Fruit fly (Drosophila melanogaster): ENCODE measurements around the gene Amnionless.
A peak's percentile ranks its signal among the peaks of the same experiment; 100 is the strongest.

Amnionless gene

DNA sequence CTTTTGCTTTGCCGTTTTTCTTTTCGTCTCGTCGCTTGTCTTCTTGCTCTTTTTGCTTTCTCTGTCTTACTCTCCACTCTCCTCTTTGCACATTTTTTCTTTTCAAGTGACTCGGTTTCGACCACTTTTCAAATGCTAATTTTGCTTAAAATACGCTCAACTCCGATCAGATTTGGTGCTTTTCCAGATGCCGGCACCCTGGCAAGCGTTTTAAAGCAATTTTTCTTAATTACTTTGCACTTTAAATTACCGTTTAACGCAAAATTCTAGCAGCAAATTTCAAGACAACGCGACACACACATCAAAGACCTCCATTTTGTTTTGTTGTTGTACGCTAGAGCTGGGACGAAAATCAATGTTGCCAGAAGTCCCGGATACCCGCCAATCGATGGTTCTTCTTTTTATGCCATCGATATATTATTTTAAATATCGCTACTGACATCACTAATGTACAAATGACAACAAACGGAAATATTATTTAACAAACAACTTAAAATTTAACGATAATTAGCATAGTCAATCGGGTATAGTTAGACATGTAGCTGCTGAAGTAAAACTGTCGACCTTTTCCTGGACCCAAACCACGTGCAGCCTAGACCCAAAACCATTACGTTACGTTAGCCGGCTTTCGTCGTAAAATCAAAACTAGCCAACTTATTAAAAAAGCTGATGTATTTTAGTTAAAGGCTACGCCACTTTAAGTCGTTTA lies 38.3 kb downstream of the Amnionless start, which contains the start of gene kis (continued):
- TF ChIP-seq ap (GFP tag; IDR thresholded peaks at IDR 0.05) (no peak), CG3163 (GFP tag; optimal IDR thresholded peaks at IDR 0.05) (peak; percentile 43), gce (GFP tag; IDR thresholded peaks at IDR 0.05) (no peak), sr (GFP tag; IDR thresholded peaks at IDR 0.05) (no peak), slbo (GFP tag; IDR thresholded peaks at IDR 0.05) (peak; percentile 61), Hr3 (GFP tag; optimal IDR thresholded peaks at IDR 0.05) (peak; percentile 15), cad (GFP tag; optimal IDR thresholded peaks at IDR 0.05) (no peak), vfl (GFP tag; optimal IDR thresholded peaks at IDR 0.05) (peak; percentile 30), CG34224 (GFP tag; IDR thresholded peaks at IDR 0.05; ENCODE audit: partially characterized antibody) (peak; percentile 96), Hr78 (GFP tag; optimal IDR thresholded peaks at IDR 0.05) (peak in 1 of 2 experiments; percentile 59), CG3995 (GFP tag; optimal IDR thresholded peaks at IDR 0.05) (peak; percentile 75), unpg (GFP tag; optimal IDR thresholded peaks at IDR 0.05) (peak; percentile 43), Rx (GFP tag; IDR thresholded peaks at IDR 0.05) (no peak), CTCF (GFP tag; optimal IDR thresholded peaks at IDR 0.05) (peak; percentile 54), h (optimal IDR thresholded peaks at IDR 0.05) (no peak), CG14860 (GFP tag; IDR thresholded peaks at IDR 0.05; ENCODE audit: partially characterized antibody) (peak; percentile 94), toy (GFP tag; IDR thresholded peaks at IDR 0.05) (no peak), z (GFP tag; IDR thresholded peaks at IDR 0.05) (no peak), CG7745 (tag; optimal IDR thresholded peaks at IDR 0.05) (peak; percentile 73), chm (GFP tag; IDR thresholded peaks at IDR 0.05) (0 out of 2 replicates have a peak, but pooled peaks have one; percentile 29), CG30403 (GFP tag; optimal IDR thresholded peaks at IDR 0.05) (peak; percentile 54), Bteb2 (GFP tag; optimal IDR thresholded peaks at IDR 0.05) (peak; percentile 25), Hmx (GFP tag; optimal IDR thresholded peaks at IDR 0.05) (no peak), Dad (GFP tag; optimal IDR thresholded peaks at IDR 0.05) (peak; percentile 43), her (GFP tag; optimal IDR thresholded peaks at IDR 0.05) (peak; percentile 35), CG2129 (GFP tag; IDR thresholded peaks at IDR 0.05; ENCODE audit: partially characterized antibody) (peak; percentile 93), Neu2 (GFP tag; optimal IDR thresholded peaks at IDR 0.05; ENCODE audit: borderline replicate concordance) (no peak), Myb (GFP tag; optimal IDR thresholded peaks at IDR 0.05) (peak; percentile 58), lov (optimal IDR thresholded peaks at IDR 0.05) (no peak), lov (GFP tag; IDR thresholded peaks at IDR 0.05) (0 out of 3 replicates have a peak, but pooled peaks have one; percentile 48), CG10431 (GFP tag; optimal IDR thresholded peaks at IDR 0.05) (peak; percentile 16), br (optimal IDR thresholded peaks at IDR 0.05) (no peak), repo (GFP tag; optimal IDR thresholded peaks at IDR 0.05) (peak; percentile 12), sc (optimal IDR thresholded peaks at IDR 0.05) (no peak), sc (GFP tag; optimal IDR thresholded peaks at IDR 0.05) (no peak), Sry-δ (GFP tag; optimal IDR thresholded peaks at IDR 0.05) (peak; percentile 99), Eip74EF (GFP tag; optimal IDR thresholded peaks at IDR 0.05) (peak in 1 of 2 experiments; percentile 13), eyg (GFP tag; optimal IDR thresholded peaks at IDR 0.05) (peak; percentile 50), otp (GFP tag; IDR thresholded peaks at IDR 0.05) (no peak), H2.0 (GFP tag; IDR thresholded peaks at IDR 0.05) (no peak), CG6791 (GFP tag; IDR thresholded peaks at IDR 0.05; ENCODE audit: partially characterized antibody) (peak; percentile 93), Lpt (GFP tag; optimal IDR thresholded peaks at IDR 0.05) (no peak), D (optimal IDR thresholded peaks at IDR 0.05) (no peak), D (GFP tag; optimal IDR thresholded peaks at IDR 0.05) (no peak), Opbp (GFP tag; IDR thresholded peaks at IDR 0.05; ENCODE audit: partially characterized antibody) (peak; percentile 97), Xbp1 (GFP tag; optimal IDR thresholded peaks at IDR 0.05) (peak; percentile 45), Dek (tag; optimal IDR thresholded peaks at IDR 0.05) (no peak), jigr1 (GFP tag; IDR thresholded peaks at IDR 0.05) (no peak), CG8388 (GFP tag; optimal IDR thresholded peaks at IDR 0.05) (peak; percentile 8), grau (tag; optimal IDR thresholded peaks at IDR 0.05) (peak; percentile 39), CG12299 (tag; optimal IDR thresholded peaks at IDR 0.05) (peak; percentile 40), CG12391 (tag; optimal IDR thresholded peaks at IDR 0.05) (peak; percentile 64)
